Worm (Caenorhabditis elegans) whole organism, late embryonic: Measurements from ENCODE around the gene B0563.6.

Experiments
- F13H6.1 ChIP-seq: sonication (generic microtip); optimal IDR thresholded peaks from 2 replicates; lab custom pipeline; 2016; ENCODE audit warnings: missing genetic modification characterization, missing compliant biosample characterization
- Y22D7AL.16 ChIP-seq: sonication (generic microtip); optimal IDR thresholded peaks from 2 replicates; lab custom pipeline; 2016; ENCODE audit warnings: missing genetic modification characterization, missing compliant biosample characterization
- ama-1 ChIP-seq: fragments of 150-350 bp; optimal IDR thresholded peaks from 2 replicates; lab custom pipeline; 2014
- ceh-24 ChIP-seq: sonication (generic microtip); optimal IDR thresholded peaks from 2 replicates; lab custom pipeline; 2016; ENCODE audit warnings: mild to moderate bottlenecking, missing genetic modification characterization, missing compliant biosample characterization
- elt-2 ChIP-seq: sonication (generic microtip); optimal IDR thresholded peaks from 2 replicates; lab custom pipeline; 2016; ENCODE audit warnings: missing genetic modification reagents, missing genetic modification characterization, missing compliant biosample characterization
- ets-4 ChIP-seq: sonication (generic microtip); optimal IDR thresholded peaks from 2 replicates; lab custom pipeline; 2016; ENCODE audit warnings: missing genetic modification characterization, missing compliant biosample characterization
- hlh-13 ChIP-seq: fragments of 200-800 bp; sonication (Bioruptor generic); optimal IDR thresholded peaks from 2 replicates; lab custom pipeline; 2018; ENCODE audit warnings: mild to moderate bottlenecking, missing genetic modification characterization, missing compliant biosample characterization
- hlh-30 ChIP-seq: sonication (generic microtip); optimal IDR thresholded peaks from 2 replicates; lab custom pipeline; 2017; ENCODE audit warnings: antibody characterized with exemption, missing genetic modification characterization, missing compliant biosample characterization; ENCODE audit not compliant: insufficient read depth
- lim-6 ChIP-seq: sonication (generic microtip); optimal IDR thresholded peaks from 2 replicates; lab custom pipeline; 2016; ENCODE audit warnings: missing genetic modification characterization, missing compliant biosample characterization
- nfya-1 ChIP-seq: sonication (generic microtip); optimal IDR thresholded peaks from 2 replicates; lab custom pipeline; 2017; ENCODE audit warnings: missing genetic modification characterization, mild to moderate bottlenecking, missing compliant biosample characterization, antibody characterized with exemption, moderate library complexity
- nhr-232 ChIP-seq: sonication (generic microtip); optimal IDR thresholded peaks from 2 replicates; lab custom pipeline; 2016; ENCODE audit warnings: missing genetic modification characterization, missing compliant biosample characterization
- npax-4 ChIP-seq: sonication (generic microtip); optimal IDR thresholded peaks from 2 replicates; lab custom pipeline; 2016; ENCODE audit warnings: missing genetic modification characterization, missing compliant biosample characterization
- pha-4 ChIP-seq: fragments of 150-350 bp; optimal IDR thresholded peaks from 2 replicates; lab custom pipeline; 2018; ENCODE audit warnings: missing biosample characterization, missing genetic modification reagents, missing genetic modification characterization

DNA sequence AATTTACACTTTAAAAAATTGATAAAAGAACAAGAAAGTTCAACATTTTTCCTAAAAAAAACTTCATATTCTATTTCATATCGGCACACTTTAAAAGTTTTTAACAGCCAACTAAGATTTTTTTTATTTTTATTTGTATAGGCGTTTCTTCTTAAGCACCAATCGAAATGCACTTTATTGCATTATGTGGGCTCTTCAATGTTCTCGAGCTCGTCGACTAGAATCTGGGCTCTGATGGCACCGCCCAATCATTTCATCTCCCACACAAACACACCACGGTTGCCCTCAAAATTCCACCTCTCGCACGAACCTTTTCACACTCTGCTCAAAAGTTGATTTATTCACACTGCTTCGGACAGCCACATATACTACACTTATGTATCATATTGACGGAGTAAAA lies at the start of gene B0563.6:
- TF ChIP-seq hlh-30 (tag; lab: Kevin White, UChicago) (no peak), pha-4 (no peak), nfya-1 (no peak), nhr-232 (tag; lab: Kevin White, UChicago) (no peak), ama-1 (lab: Kevin White, UChicago) (no peak), Y22D7AL.16 (tag; lab: Kevin White, UChicago) (no peak), hlh-13 (no peak), elt-2 (tag; lab: Kevin White, UChicago) (no peak), ets-4 (no peak), ceh-24 (no peak), F13H6.1 (no peak), lim-6 (tag; lab: Kevin White, UChicago) (no peak), npax-4 (no peak)
